Fruit fly (Drosophila melanogaster): ENCODE measurements around the gene yip2.
A peak's percentile ranks its signal among the peaks of the same experiment; 100 is the strongest.

The yip2 gene

DNA sequence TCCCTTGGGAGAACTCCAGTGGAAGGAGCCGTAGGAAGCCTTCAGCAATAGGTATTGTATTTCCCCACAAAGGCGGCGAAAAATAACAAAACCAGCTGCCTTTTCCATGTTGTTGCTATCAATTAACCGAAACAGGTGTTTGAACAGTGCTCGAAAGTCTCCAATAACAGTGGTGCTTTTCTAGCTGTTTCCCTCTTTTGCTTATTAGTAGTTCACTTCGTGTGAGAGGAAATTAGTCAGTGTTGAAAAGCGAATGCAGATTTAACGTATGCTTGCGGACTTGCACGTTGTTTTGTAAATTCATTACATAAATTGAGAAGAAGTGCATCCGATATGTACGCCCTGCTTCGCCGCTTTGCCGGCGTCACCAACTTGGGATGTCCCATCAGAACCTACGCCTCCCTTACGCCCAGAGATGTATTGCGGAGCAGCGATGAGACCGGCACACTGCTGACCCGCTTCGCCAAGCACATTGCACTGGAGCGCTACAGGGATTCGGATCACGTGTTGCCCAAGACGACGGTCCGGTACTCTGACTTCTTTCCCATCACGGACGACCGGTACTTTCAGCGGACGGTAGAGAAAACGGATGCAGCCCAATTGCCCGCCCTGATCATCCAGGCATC lies 23.7 kb downstream of the yip2 start, which contains the start of the genes Datp and CG4619 (continued):
- peak; percentile 92 for TF ChIP-seq CG10267 (tag; optimal IDR thresholded peaks at IDR 0.05)
- peak; percentile 54; the same call in 1 of the 2 replicates for TF ChIP-seq cas (GFP tag; IDR thresholded peaks at IDR 0.05)
- TF ChIP-seq Sry-δ (GFP tag; optimal IDR thresholded peaks at IDR 0.05), result peak; percentile 30
- peak in 1 of 2 experiments; percentile 87 for TF ChIP-seq crp (GFP tag; optimal IDR thresholded peaks at IDR 0.05)
- no peak for TF ChIP-seq CG15011 (GFP tag; optimal IDR thresholded peaks at IDR 0.05)
- no peak for TF ChIP-seq CG9727 (GFP tag; optimal IDR thresholded peaks at IDR 0.05)
- TF ChIP-seq CG7839 (tag; optimal IDR thresholded peaks at IDR 0.05), result no peak
- TF ChIP-seq CG4404 (GFP tag; IDR thresholded peaks at IDR 0.05), result peak; percentile 40
- no peak for TF ChIP-seq gem (tag; optimal IDR thresholded peaks at IDR 0.05)
- peak; percentile 13 for TF ChIP-seq CG12219 (GFP tag; optimal IDR thresholded peaks at IDR 0.05)
- TF ChIP-seq vvl (GFP tag; IDR thresholded peaks at IDR 0.05), result peak; percentile 63; the same call in 1 of the 2 replicates
- no peak for TF ChIP-seq Atf6 (GFP tag; IDR thresholded peaks at IDR 0.05)
- no peak for TF ChIP-seq D19B (GFP tag; optimal IDR thresholded peaks at IDR 0.05)
- TF ChIP-seq Chrac-16 (GFP tag; optimal IDR thresholded peaks at IDR 0.05), result peak; percentile 1
- 0 out of 2 replicates have a peak, but pooled peaks have one; percentile 6 for TF ChIP-seq CG1024 (GFP tag; IDR thresholded peaks at IDR 0.05)
- TF ChIP-seq tx (GFP tag; optimal IDR thresholded peaks at IDR 0.05), result peak; percentile 26
- no peak for TF ChIP-seq gce (GFP tag; IDR thresholded peaks at IDR 0.05)
- no peak for TF ChIP-seq ERR (GFP tag; optimal IDR thresholded peaks at IDR 0.05)
- peak; percentile 37 for TF ChIP-seq CG14710 (tag; optimal IDR thresholded peaks at IDR 0.05)
- peak; percentile 29 for TF ChIP-seq CG10543 (GFP tag; optimal IDR thresholded peaks at IDR 0.05)
- peak; percentile 76 for TF ChIP-seq sens (GFP tag)
- peak; percentile 33; the same call in 1 of the 2 replicates for TF ChIP-seq Taf1 (GFP tag; IDR thresholded peaks at IDR 0.05)
- peak; percentile 81 for TF ChIP-seq B-H2 (GFP tag; optimal IDR thresholded peaks at IDR 0.05)
- TF ChIP-seq so (GFP tag; IDR thresholded peaks at IDR 0.05), result no peak; the same call in 2 of the 3 replicates
- TF ChIP-seq insv (GFP tag; optimal IDR thresholded peaks at IDR 0.05), result no peak
- no peak for TF ChIP-seq Camta (GFP tag; optimal IDR thresholded peaks at IDR 0.05)
- peak; percentile 40 for TF ChIP-seq CG17186 (GFP tag; optimal IDR thresholded peaks at IDR 0.05)
- TF ChIP-seq Meics (GFP tag; optimal IDR thresholded peaks at IDR 0.05), result peak; percentile 39
- TF ChIP-seq CG10147 (GFP tag; optimal IDR thresholded peaks at IDR 0.05), result no peak
- TF ChIP-seq CG32772 (GFP tag; IDR thresholded peaks at IDR 0.05), result 0 out of 2 replicates have a peak, but pooled peaks have one; percentile 6
- TF ChIP-seq CG12769 (tag; optimal IDR thresholded peaks at IDR 0.05), result no peak
- peak in 1 of 2 experiments; percentile 15 for TF ChIP-seq Trl (optimal IDR thresholded peaks at IDR 0.05)
- peak; percentile 64 for TF ChIP-seq Trl (GFP tag; optimal IDR thresholded peaks at IDR 0.05)
- peak; percentile 31; the same call in 1 of the 2 replicates for TF ChIP-seq Xrp1 (GFP tag; IDR thresholded peaks at IDR 0.05)
- no peak for TF ChIP-seq BtbVII (GFP tag; optimal IDR thresholded peaks at IDR 0.05)
- peak; percentile 27 for TF ChIP-seq Side (GFP tag; optimal IDR thresholded peaks at IDR 0.05)
- peak; percentile 33 for TF ChIP-seq Antp (GFP tag; optimal IDR thresholded peaks at IDR 0.05)
- no peak for TF ChIP-seq CG30020 (tag; optimal IDR thresholded peaks at IDR 0.05)
- peak; percentile 51 for TF ChIP-seq CG9609 (GFP tag; optimal IDR thresholded peaks at IDR 0.05)
- no peak for TF ChIP-seq CG1529 (GFP tag; optimal IDR thresholded peaks at IDR 0.05)
- TF ChIP-seq dpn (GFP tag; optimal IDR thresholded peaks at IDR 0.05), result peak; percentile 63 to 66
- no peak for TF ChIP-seq tgo (GFP tag; IDR thresholded peaks at IDR 0.05)
- TF ChIP-seq vnd (GFP tag; IDR thresholded peaks at IDR 0.05; ENCODE audit: partially characterized antibody), result no peak
- peak; percentile 12 to 95 for TF ChIP-seq Pdp1 (GFP tag; optimal IDR thresholded peaks at IDR 0.05)
- peak; percentile 29 for TF ChIP-seq CG2116 (GFP tag; optimal IDR thresholded peaks at IDR 0.05)
- TF ChIP-seq bcd (GFP tag; optimal IDR thresholded peaks at IDR 0.05), result peak; percentile 30
- peak; percentile 56 for TF ChIP-seq CG17385 (GFP tag; optimal IDR thresholded peaks at IDR 0.05)
- TF ChIP-seq mirr (GFP tag; optimal IDR thresholded peaks at IDR 0.05), result peak; percentile 53
- TF ChIP-seq CG4854 (GFP tag; optimal IDR thresholded peaks at IDR 0.05), result peak; percentile 16
- TF ChIP-seq NC2β (GFP tag; optimal IDR thresholded peaks at IDR 0.05), result peak; percentile 22

Data from whole organism, embryonic.